Worm (Caenorhabditis elegans) whole organism, late embryonic: ENCODE measurements around the gene T01B7.9.
A peak's percentile ranks its signal among the peaks of the same experiment; 100 is the strongest.

Experiments used
- C08G9.2 ChIP-seq: sonication (generic microtip); optimal IDR thresholded peaks from 2 replicates; lab custom pipeline; 2016; ENCODE audit warnings: mild to moderate bottlenecking, missing genetic modification characterization, moderate library complexity, missing compliant biosample characterization
- C38D4.7 ChIP-seq: fragments of 200-800 bp; sonication (Bioruptor generic); optimal IDR thresholded peaks from 2 replicates; lab custom pipeline; 2018; ENCODE audit warnings: mild to moderate bottlenecking, missing genetic modification characterization, moderate library complexity, missing compliant biosample characterization
- F13H6.1 ChIP-seq: sonication (generic microtip); optimal IDR thresholded peaks from 2 replicates; lab custom pipeline; 2016; ENCODE audit warnings: missing genetic modification characterization, missing compliant biosample characterization
- T23F11.4 ChIP-seq: fragments of 200-800 bp; sonication (Bioruptor generic); optimal IDR thresholded peaks from 2 replicates; lab custom pipeline; 2018; ENCODE audit warnings: mild to moderate bottlenecking, missing genetic modification characterization, missing compliant biosample characterization
- ahr-1 ChIP-seq: sonication (generic microtip); optimal IDR thresholded peaks from 2 replicates; lab custom pipeline; 2016; ENCODE audit warnings: missing genetic modification characterization, missing compliant biosample characterization
- ceh-18 ChIP-seq: sonication (generic microtip); optimal IDR thresholded peaks from 2 replicates; lab custom pipeline; 2016; ENCODE audit warnings: missing genetic modification characterization, missing compliant biosample characterization
- ceh-19 ChIP-seq: fragments of 200-800 bp; sonication (Bioruptor generic); optimal IDR thresholded peaks from 2 replicates; lab custom pipeline; 2018; ENCODE audit warnings: mild to moderate bottlenecking, missing genetic modification characterization, missing compliant biosample characterization
- ceh-2 ChIP-seq: sonication (generic microtip); optimal IDR thresholded peaks from 2 replicates; lab custom pipeline; 2016; ENCODE audit warnings: missing genotype, missing genetic modification characterization, missing compliant biosample characterization
- ceh-22 ChIP-seq: sonication (generic microtip); optimal IDR thresholded peaks from 2 replicates; lab custom pipeline; 2017; ENCODE audit warnings: missing biosample characterization, missing genetic modification characterization
- ceh-24 ChIP-seq: sonication (generic microtip); optimal IDR thresholded peaks from 2 replicates; lab custom pipeline; 2016; ENCODE audit warnings: mild to moderate bottlenecking, missing genetic modification characterization, missing compliant biosample characterization
- ceh-30 ChIP-seq: fragments of 150-350 bp; optimal IDR thresholded peaks from 2 replicates; lab custom pipeline; 2014; ENCODE audit warnings: missing biosample characterization, missing genetic modification characterization
- ceh-31 ChIP-seq: sonication (generic microtip); optimal IDR thresholded peaks from 2 replicates; lab custom pipeline; 2016; ENCODE audit warnings: missing genetic modification characterization, missing compliant biosample characterization
- ceh-48 ChIP-seq: sonication (generic microtip); optimal IDR thresholded peaks from 2 replicates; lab custom pipeline; 2016; ENCODE audit warnings: missing genetic modification characterization, inconsistent platforms, missing compliant biosample characterization
- dmd-4 ChIP-seq: sonication (generic microtip); optimal IDR thresholded peaks from 2 replicates; lab custom pipeline; 2016; ENCODE audit warnings: borderline replicate concordance, missing genetic modification characterization, missing compliant biosample characterization
- ets-4 ChIP-seq: sonication (generic microtip); optimal IDR thresholded peaks from 2 replicates; lab custom pipeline; 2016; ENCODE audit warnings: missing genetic modification characterization, missing compliant biosample characterization
- eyg-1 ChIP-seq: sonication (generic microtip); optimal IDR thresholded peaks from 2 replicates; lab custom pipeline; 2016; ENCODE audit warnings: missing genotype, missing genetic modification characterization, missing compliant biosample characterization
- fax-1 ChIP-seq: sonication (generic microtip); optimal IDR thresholded peaks from 2 replicates; lab custom pipeline; 2016; ENCODE audit warnings: missing genotype, missing genetic modification characterization, missing compliant biosample characterization
- hlh-13 ChIP-seq: fragments of 200-800 bp; sonication (Bioruptor generic); optimal IDR thresholded peaks from 2 replicates; lab custom pipeline; 2018; ENCODE audit warnings: mild to moderate bottlenecking, missing genetic modification characterization, missing compliant biosample characterization
- hlh-8 ChIP-seq: sonication (generic microtip); optimal IDR thresholded peaks from 2 replicates; lab custom pipeline; 2016; ENCODE audit warnings: missing genotype, missing genetic modification characterization, missing compliant biosample characterization
- lin-11 ChIP-seq: fragments of 200-800 bp; sonication (Bioruptor generic); optimal IDR thresholded peaks from 2 replicates; lab custom pipeline; 2018; ENCODE audit warnings: mild to moderate bottlenecking, missing genetic modification characterization, missing compliant biosample characterization
- madf-2 ChIP-seq: sonication (generic microtip); optimal IDR thresholded peaks from 2 replicates; lab custom pipeline; 2017; ENCODE audit warnings: missing genetic modification characterization, missing compliant biosample characterization
- mec-3 ChIP-seq: sonication (generic microtip); optimal IDR thresholded peaks from 2 replicates; lab custom pipeline; 2016; ENCODE audit warnings: borderline replicate concordance, missing genetic modification characterization, missing compliant biosample characterization
- nfya-1 ChIP-seq: sonication (generic microtip); optimal IDR thresholded peaks from 2 replicates; lab custom pipeline; 2017; ENCODE audit warnings: missing genetic modification characterization, mild to moderate bottlenecking, missing compliant biosample characterization, antibody characterized with exemption, moderate library complexity
- nhr-11 ChIP-seq: fragments of 150-350 bp; optimal IDR thresholded peaks from 2 replicates; lab custom pipeline; 2014; ENCODE audit warnings: missing biosample characterization, missing genetic modification characterization
- npax-4 ChIP-seq: sonication (generic microtip); optimal IDR thresholded peaks from 2 replicates; lab custom pipeline; 2016; ENCODE audit warnings: missing genetic modification characterization, missing compliant biosample characterization
- odd-2 ChIP-seq: sonication (generic microtip); optimal IDR thresholded peaks from 2 replicates; lab custom pipeline; 2017; ENCODE audit warnings: antibody characterized with exemption, mild to moderate bottlenecking, missing genetic modification characterization, missing compliant biosample characterization
- pat-9 ChIP-seq: fragments of 200-800 bp; sonication (Bioruptor generic); optimal IDR thresholded peaks from 2 replicates; lab custom pipeline; 2018; ENCODE audit warnings: mild to moderate bottlenecking, missing genetic modification characterization, moderate library complexity, missing compliant biosample characterization
- pha-2 ChIP-seq: sonication (generic microtip); optimal IDR thresholded peaks from 2 replicates; lab custom pipeline; 2017; ENCODE audit warnings: mild to moderate bottlenecking, missing genetic modification characterization, missing compliant biosample characterization
- pha-4 ChIP-seq: fragments of 150-350 bp; optimal IDR thresholded peaks from 2 replicates; lab custom pipeline; 2018; ENCODE audit warnings: missing biosample characterization, missing genetic modification reagents, missing genetic modification characterization
- pqm-1 ChIP-seq: sonication (generic microtip); optimal IDR thresholded peaks from 2 replicates; lab custom pipeline; 2016; ENCODE audit warnings: missing genetic modification characterization, missing compliant biosample characterization
- pros-1 ChIP-seq: fragments of 150-350 bp; optimal IDR thresholded peaks from 2 replicates; lab custom pipeline; 2014; ENCODE audit warnings: missing biosample characterization, missing genetic modification reagents, missing genetic modification characterization
- ref-2 ChIP-seq: sonication (generic microtip); optimal IDR thresholded peaks from 2 replicates; lab custom pipeline; 2016; ENCODE audit warnings: missing genetic modification characterization, missing compliant biosample characterization
- rnt-1 ChIP-seq: sonication (generic microtip); optimal IDR thresholded peaks from 2 replicates; lab custom pipeline; 2016; ENCODE audit warnings: missing genetic modification characterization, missing compliant biosample characterization
- sox-2 ChIP-seq: fragments of 200-800 bp; sonication (Bioruptor generic); IDR thresholded peaks from 2 replicates; pipeline ENCODE4 v1.3.6; 2022; ENCODE audit warnings: missing genetic modification reagents, missing genetic modification characterization, missing compliant biosample characterization
- tbx-2 ChIP-seq: sonication (generic microtip); optimal IDR thresholded peaks from 2 replicates; lab custom pipeline; 2016; ENCODE audit warnings: missing genetic modification characterization, missing compliant biosample characterization
- unc-3 ChIP-seq, 2 experiments: fragments of 200-800 bp in 1 of 2; sonication (Bioruptor generic) in 1 of 2; sonication (generic microtip) in 1 of 2; conservative IDR thresholded peaks in 1 of 2; optimal IDR thresholded peaks in 1 of 2; 2 replicates each; pipeline versions ENCODE4 v1.3.6 to Lab custom; 2016 to 2022; ENCODE audit warnings: missing compliant biosample characterization in 2 of 2, missing genetic modification characterization in 2 of 2, missing genetic modification reagents in 1 of 2
- unc-55 ChIP-seq: sonication (generic microtip); optimal IDR thresholded peaks from 2 replicates; lab custom pipeline; 2017; ENCODE audit warnings: missing biosample characterization, missing genetic modification reagents, missing genetic modification characterization
- unc-86 ChIP-seq: sonication (generic microtip); optimal IDR thresholded peaks from 2 replicates; lab custom pipeline; 2016; ENCODE audit warnings: missing genetic modification characterization, missing compliant biosample characterization
- ztf-16 ChIP-seq: sonication (generic microtip); optimal IDR thresholded peaks from 2 replicates; lab custom pipeline; 2017; ENCODE audit warnings: missing genetic modification characterization, missing compliant biosample characterization

Gene T01B7.9

DNA sequence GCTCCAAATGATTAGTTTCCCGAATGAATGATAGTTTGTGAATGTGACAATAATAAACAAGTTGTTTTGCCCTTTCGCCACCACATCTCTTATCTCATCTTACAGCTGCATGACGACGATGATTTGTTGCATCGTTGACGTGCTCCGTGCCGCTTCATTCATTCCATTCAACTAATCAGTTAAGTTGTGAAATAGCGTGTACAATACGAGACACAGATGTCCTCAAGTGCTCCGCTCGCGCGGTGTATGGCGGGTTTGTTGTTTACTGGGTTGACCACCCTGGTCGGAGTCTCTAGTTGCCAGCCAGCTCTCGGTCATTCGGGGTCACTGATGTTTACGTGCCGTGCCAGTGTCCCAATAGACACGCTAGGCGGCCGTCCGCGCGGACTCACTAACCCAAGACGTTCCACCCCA lies 21.3 kb upstream of the T01B7.9 start (continued):
- no peak for TF ChIP-seq ztf-16 (tag; lab: Kevin White, UChicago)
- TF ChIP-seq hlh-13 = no peak
- TF ChIP-seq nfya-1 = peak; percentile 59
- TF ChIP-seq unc-3 (GFP tag; conservative IDR thresholded peaks at IDR 0.05; lab: Robert Waterston, UW) = no peak
- TF ChIP-seq unc-3 (tag; optimal IDR thresholded peaks at IDR 0.05; lab: Kevin White, UChicago) = no peak
- no peak for TF ChIP-seq mec-3 (tag; lab: Kevin White, UChicago)
- TF ChIP-seq nhr-11 (tag; lab: Kevin White, UChicago) = no peak

DNA sequence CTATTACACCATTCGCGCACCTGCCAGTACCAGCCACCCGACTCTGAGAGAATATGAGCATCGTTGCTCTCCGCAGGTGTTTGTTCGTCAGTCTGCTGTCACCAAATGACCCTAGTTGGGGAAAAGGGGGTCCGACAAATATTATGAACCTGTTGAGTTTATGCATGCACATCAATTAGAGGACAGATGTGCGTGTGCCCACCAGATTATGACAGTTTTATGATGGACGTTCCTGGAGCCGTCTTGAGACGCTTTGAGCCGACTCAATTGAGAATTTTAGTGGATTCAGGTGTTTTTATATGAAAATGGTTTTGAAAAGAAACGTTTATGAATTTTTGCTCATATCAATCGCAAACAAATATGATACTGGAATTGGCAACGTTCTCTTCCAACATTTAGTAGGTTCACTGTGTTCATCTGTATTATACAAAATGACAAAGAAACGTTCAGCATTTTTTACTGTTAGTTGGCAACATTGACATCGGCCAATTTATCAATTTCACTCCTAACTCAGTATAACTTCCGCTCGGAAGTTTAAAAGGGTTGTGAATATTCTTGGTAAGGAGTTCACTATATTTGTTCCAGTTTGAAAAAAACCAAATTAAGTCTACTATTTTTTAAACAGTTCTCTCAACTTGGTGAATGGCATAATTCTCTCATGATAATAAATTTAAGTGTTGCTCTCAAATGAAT lies 20.8 kb upstream of the T01B7.9 start:
- TF ChIP-seq pha-4 (tag; lab: Kevin White, UChicago) (no peak), ceh-31 (tag; lab: Kevin White, UChicago) (no peak), ceh-48 (no peak), ets-4 (tag; lab: Kevin White, UChicago) (no peak), C08G9.2 (tag; lab: Kevin White, UChicago) (no peak), madf-2 (peak; percentile 20), unc-55 (GFP tag; lab: Kevin White, UChicago) (peak; percentile 77), F13H6.1 (tag; lab: Kevin White, UChicago) (no peak), ceh-30 (tag; lab: Kevin White, UChicago) (no peak), ref-2 (peak; percentile 38), tbx-2 (tag; lab: Kevin White, UChicago) (peak; percentile 19), unc-86 (tag; lab: Kevin White, UChicago) (no peak), fax-1 (tag; lab: Kevin White, UChicago) (no peak)

DNA sequence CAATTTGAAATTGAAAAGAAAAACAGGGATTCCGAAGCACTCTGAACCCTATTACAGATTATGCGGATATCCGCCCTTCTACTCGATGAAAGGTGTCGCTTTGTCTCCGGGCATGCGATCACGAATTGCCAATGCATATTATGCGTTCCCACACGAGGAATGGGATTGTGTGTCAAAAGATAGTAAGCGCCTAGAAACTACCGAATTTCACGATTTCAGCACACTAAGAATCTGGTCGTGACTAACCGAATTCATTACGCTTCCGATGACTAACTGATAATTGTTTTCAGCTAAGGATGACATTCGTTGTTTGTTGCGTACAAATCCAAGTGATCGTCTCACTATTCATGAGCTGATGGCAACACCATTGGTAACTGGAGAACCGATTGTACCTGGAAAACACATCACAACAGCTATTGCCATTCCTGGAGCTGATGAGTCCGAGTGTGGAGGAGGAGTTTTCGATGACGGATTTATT lies 19.7 kb upstream of the T01B7.9 start:
- no peak for TF ChIP-seq eyg-1 (tag; lab: Kevin White, UChicago)
- TF ChIP-seq npax-4 = no peak
- TF ChIP-seq pat-9 (tag; lab: Kevin White, UChicago) = no peak
- TF ChIP-seq ceh-19 = no peak
- no peak for TF ChIP-seq pros-1 (tag; lab: Kevin White, UChicago)
- no peak for TF ChIP-seq nfya-1
- TF ChIP-seq lin-11 (tag; lab: Kevin White, UChicago) = no peak
- no peak for TF ChIP-seq dmd-4
- TF ChIP-seq ceh-24 = no peak
- no peak for TF ChIP-seq nhr-11 (tag; lab: Kevin White, UChicago)
- TF ChIP-seq C38D4.7 (GFP tag; lab: Kevin White, UChicago) = no peak
- no peak for TF ChIP-seq fax-1 (tag; lab: Kevin White, UChicago)
- TF ChIP-seq ceh-22 (tag; lab: Kevin White, UChicago) = no peak
- no peak for TF ChIP-seq ceh-2 (tag; lab: Kevin White, UChicago)
- no peak for TF ChIP-seq odd-2 (tag; lab: Kevin White, UChicago)
- TF ChIP-seq pqm-1 (tag; lab: Kevin White, UChicago) = no peak
- TF ChIP-seq unc-86 (tag; lab: Kevin White, UChicago) = no peak
- no peak for TF ChIP-seq ceh-18 (tag; lab: Kevin White, UChicago)
- no peak for TF ChIP-seq ceh-30 (tag; lab: Kevin White, UChicago)

DNA sequence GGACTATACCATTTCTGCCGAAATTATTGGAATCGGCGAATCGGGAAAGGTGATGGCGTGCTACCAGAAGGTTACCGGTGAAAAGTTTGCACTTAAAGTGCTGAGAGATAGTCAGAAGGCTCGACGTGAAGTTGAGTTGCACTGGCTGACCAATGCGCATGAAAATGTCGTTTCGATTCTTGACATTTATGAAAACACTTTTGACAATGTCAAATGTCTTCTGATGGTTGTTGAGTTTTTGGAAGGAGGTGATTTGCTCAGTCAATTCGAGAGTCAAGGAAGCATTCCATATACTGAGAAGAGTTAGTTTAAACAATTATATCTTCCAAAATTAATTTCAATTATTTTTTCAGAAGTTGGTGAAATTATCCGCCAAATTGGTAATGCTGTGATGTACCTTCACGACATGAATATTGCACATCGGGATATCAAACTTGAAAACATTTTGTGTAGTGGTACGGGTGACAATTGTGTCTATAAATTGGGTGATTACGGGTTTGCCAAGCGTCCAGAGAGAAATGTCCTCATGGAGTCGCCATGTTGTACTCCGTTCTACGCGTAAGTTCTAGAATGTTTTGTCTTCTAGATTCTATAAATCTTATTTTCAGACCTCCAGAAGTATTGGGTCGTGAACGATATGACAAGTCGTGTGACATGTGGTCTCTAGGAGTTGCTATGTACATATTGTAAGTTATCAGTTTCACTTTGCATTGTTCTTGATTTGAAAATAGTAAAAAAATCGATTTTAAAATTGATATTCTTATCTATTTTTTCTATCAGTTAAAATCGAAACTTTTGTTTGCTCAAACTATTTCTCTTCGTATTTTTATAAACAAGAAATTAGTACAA lies 19.1 kb upstream of the T01B7.9 start:
- TF ChIP-seq hlh-8 (tag; lab: Kevin White, UChicago) (no peak), sox-2 (GFP tag; lab: Robert Waterston, UW) (no peak), F13H6.1 (tag; lab: Kevin White, UChicago) (no peak), pha-2 (tag; lab: Kevin White, UChicago) (no peak), rnt-1 (no peak), mec-3 (tag; lab: Kevin White, UChicago) (no peak), ref-2 (no peak), C38D4.7 (GFP tag; lab: Kevin White, UChicago) (no peak), T23F11.4 (GFP tag; lab: Kevin White, UChicago) (no peak), odd-2 (tag; lab: Kevin White, UChicago) (no peak), ahr-1 (no peak)
